Fruit fly (Drosophila melanogaster): ENCODE measurements around the gene Cals.

Gene Cals

DNA sequence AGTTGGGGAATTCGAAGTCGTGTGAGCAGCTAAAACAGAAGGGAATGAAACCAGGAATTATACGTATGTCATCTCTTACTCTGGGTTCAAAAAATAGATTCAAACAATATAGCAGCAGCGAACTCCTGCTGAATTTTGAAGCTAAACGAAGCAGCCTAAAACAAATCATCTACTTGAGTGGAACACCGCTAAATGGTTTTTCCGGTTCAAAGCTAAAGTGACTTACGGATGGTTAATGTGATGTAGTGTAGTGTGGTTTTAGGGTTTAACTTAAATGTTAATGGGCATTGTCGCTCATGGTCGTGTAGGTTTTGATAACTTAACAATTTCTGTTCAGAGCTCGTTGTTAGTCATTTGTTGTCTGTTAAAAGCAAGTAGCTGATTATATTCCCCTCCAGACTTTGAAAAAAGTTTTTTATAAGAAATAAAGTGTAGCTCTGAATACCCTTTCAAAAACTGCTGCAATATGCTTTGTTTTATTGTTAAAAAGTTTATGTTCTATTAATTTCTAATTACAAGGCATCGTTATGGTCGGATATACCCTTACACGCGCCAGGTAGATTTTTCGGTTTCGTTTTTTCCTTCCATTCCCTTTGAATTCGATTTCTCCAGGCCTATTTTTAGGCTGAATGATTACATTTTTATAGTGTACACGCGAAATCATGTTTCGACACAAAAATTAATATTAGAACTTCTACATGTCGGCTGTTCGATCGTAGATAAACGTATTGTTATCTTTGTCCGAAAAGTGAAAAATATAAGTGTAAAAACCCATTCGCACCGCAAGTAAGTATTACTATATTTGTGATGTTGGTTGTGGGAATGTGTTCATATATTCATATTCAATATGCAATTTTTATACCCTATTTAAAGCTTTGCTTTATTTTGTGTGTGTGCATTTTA is 10.0 kb downstream of the Cals start (continued):
- TF ChIP-seq crp (GFP tag; optimal IDR thresholded peaks at IDR 0.05) (peak in 1 of 2 experiments; percentile 58), Gsc (GFP tag; IDR thresholded peaks at IDR 0.05) (no peak), lilli (GFP tag; optimal IDR thresholded peaks at IDR 0.05) (peak; percentile 97), ab (GFP tag; optimal IDR thresholded peaks at IDR 0.05) (peak; percentile 69), CG10959 (GFP tag; IDR thresholded peaks at IDR 0.05) (no peak), CG1233 (GFP tag; optimal IDR thresholded peaks at IDR 0.05) (peak; percentile 89), nau (GFP tag; optimal IDR thresholded peaks at IDR 0.05) (peak; percentile 90), unc-4 (GFP tag; IDR thresholded peaks at IDR 0.05; ENCODE audit: partially characterized antibody) (no peak), oc (tag; optimal IDR thresholded peaks at IDR 0.05) (no peak), BEAF-32 (GFP tag; optimal IDR thresholded peaks at IDR 0.05) (peak; percentile 15), sens-2 (GFP tag; IDR thresholded peaks at IDR 0.05) (no peak), CG7987 (GFP tag; optimal IDR thresholded peaks at IDR 0.05) (peak; percentile 91), ssp (GFP tag; IDR thresholded peaks at IDR 0.05) (no peak; the same call in 1 of the 2 replicates), CG11398 (GFP tag; optimal IDR thresholded peaks at IDR 0.05) (peak; percentile 91), CG15011 (GFP tag; optimal IDR thresholded peaks at IDR 0.05) (peak; percentile 69), Usf (GFP tag; optimal IDR thresholded peaks at IDR 0.05) (peak; percentile 66), dpn (GFP tag; optimal IDR thresholded peaks at IDR 0.05) (peak; percentile 94 to 95), CG15073 (GFP tag; optimal IDR thresholded peaks at IDR 0.05) (peak; percentile 65), gsb-n (tag; optimal IDR thresholded peaks at IDR 0.05) (peak; percentile 93), ATbp (GFP tag; optimal IDR thresholded peaks at IDR 0.05) (peak; percentile 92), Oaz (GFP tag; IDR thresholded peaks at IDR 0.05) (no peak), Nf-YA (GFP tag; IDR thresholded peaks at IDR 0.05) (peak; percentile 78), amos (GFP tag; IDR thresholded peaks at IDR 0.05; ENCODE audit: partially characterized antibody) (no peak), Lpt (GFP tag; optimal IDR thresholded peaks at IDR 0.05) (no peak), fd96Cb (tag; optimal IDR thresholded peaks at IDR 0.05) (peak; percentile 94), zen (tag; optimal IDR thresholded peaks at IDR 0.05) (peak; percentile 89), D (optimal IDR thresholded peaks at IDR 0.05) (no peak), D (GFP tag; optimal IDR thresholded peaks at IDR 0.05) (peak; percentile 83), CG7556 (GFP tag; optimal IDR thresholded peaks at IDR 0.05) (peak; percentile 91), CG1832 (GFP tag; optimal IDR thresholded peaks at IDR 0.05) (no peak), gcm2 (GFP tag; optimal IDR thresholded peaks at IDR 0.05) (peak; percentile 83), CG8089 (GFP tag; optimal IDR thresholded peaks at IDR 0.05) (peak; percentile 89), al (GFP tag; IDR thresholded peaks at IDR 0.05) (no peak; the same call in 1 of the 2 replicates), Ada2b (GFP tag; IDR thresholded peaks at IDR 0.05) (no peak; the same call in 1 of the 2 replicates), sob (GFP tag; IDR thresholded peaks at IDR 0.05) (peak; percentile 93; the same call in 1 of the 2 replicates), crol (GFP tag; IDR thresholded peaks at IDR 0.05) (no peak), HmgZ (tag; optimal IDR thresholded peaks at IDR 0.05) (peak; percentile 89), jigr1 (GFP tag; IDR thresholded peaks at IDR 0.05) (no peak; the same call in 2 of the 3 replicates), sima (GFP tag; optimal IDR thresholded peaks at IDR 0.05) (peak; percentile 73), CG10462 (GFP tag; optimal IDR thresholded peaks at IDR 0.05) (peak; percentile 90), CG14667 (GFP tag; IDR thresholded peaks at IDR 0.05) (no peak), row (GFP tag; IDR thresholded peaks at IDR 0.05) (peak; percentile 96), CG2129 (GFP tag; IDR thresholded peaks at IDR 0.05; ENCODE audit: partially characterized antibody) (no peak), CG12219 (GFP tag; optimal IDR thresholded peaks at IDR 0.05) (peak; percentile 89), Xrp1 (GFP tag; IDR thresholded peaks at IDR 0.05) (peak; percentile 97), CG18262 (tag; optimal IDR thresholded peaks at IDR 0.05) (peak; percentile 96), kah (GFP tag; optimal IDR thresholded peaks at IDR 0.05) (peak; percentile 47), ERR (GFP tag; optimal IDR thresholded peaks at IDR 0.05) (peak; percentile 77), abd-A (tag; optimal IDR thresholded peaks at IDR 0.05) (no peak)
